Worm (Caenorhabditis elegans) whole organism, L1 larva: ENCODE data around the gene C07G1.6.

Experiments used
- alr-1 ChIP-seq: fragments of 200-800 bp; sonication (Bioruptor generic); optimal IDR thresholded peaks from 2 replicates; lab custom pipeline; 2018; ENCODE audit warnings: borderline replicate concordance, mild to moderate bottlenecking, missing genetic modification characterization, missing compliant biosample characterization
- ceh-63 ChIP-seq: fragments of 200-800 bp; sonication (Bioruptor generic); optimal IDR thresholded peaks from 2 replicates; lab custom pipeline; 2018; ENCODE audit warnings: mild to moderate bottlenecking, missing genetic modification characterization, missing compliant biosample characterization
- ceh-8 ChIP-seq: fragments of 200-800 bp; sonication (Bioruptor generic); optimal IDR thresholded peaks from 2 replicates; lab custom pipeline; 2018; ENCODE audit warnings: mild to moderate bottlenecking, missing genetic modification characterization, moderate library complexity, missing compliant biosample characterization
- ceh-90 ChIP-seq: sonication (generic microtip); optimal IDR thresholded peaks from 2 replicates; lab custom pipeline; 2016; ENCODE audit warnings: missing genetic modification characterization, missing compliant biosample characterization
- elt-2 ChIP-seq: sonication (generic microtip); optimal IDR thresholded peaks from 2 replicates; lab custom pipeline; 2016; ENCODE audit warnings: missing genetic modification characterization, mild to moderate bottlenecking, inconsistent platforms, missing compliant biosample characterization, missing genetic modification reagents
- elt-3 ChIP-seq, 6 experiments: fragments of 150-350 bp in 1 of 6; sonication (generic microtip); optimal IDR thresholded peaks; 2 replicates each; lab custom pipeline; 2017 to 2018; ENCODE audit warnings: missing biosample characterization in 6 of 6, missing genetic modification characterization in 6 of 6, inconsistent platforms in 1 of 6
- ets-5 ChIP-seq: fragments of 200-800 bp; sonication (Bioruptor generic); IDR thresholded peaks from 2 replicates; pipeline ENCODE4 v1.3.6; 2022; ENCODE audit warnings: missing genetic modification characterization, missing compliant biosample characterization
- fkh-8 ChIP-seq: sonication (generic microtip); optimal IDR thresholded peaks from 2 replicates; lab custom pipeline; 2016; ENCODE audit warnings: mild to moderate bottlenecking, missing genetic modification characterization, missing compliant biosample characterization
- fos-1 ChIP-seq: fragments of 150-350 bp; optimal IDR thresholded peaks from 2 replicates; lab custom pipeline; 2014; ENCODE audit warnings: missing biosample characterization, missing genetic modification characterization
- hpl-2 ChIP-seq: fragments of 150-350 bp; optimal IDR thresholded peaks from 2 replicates; lab custom pipeline; 2014; ENCODE audit warnings: missing biosample characterization, missing genetic modification reagents, missing genetic modification characterization
- lir-3 ChIP-seq: sonication (generic microtip); optimal IDR thresholded peaks from 2 replicates; lab custom pipeline; 2016; ENCODE audit warnings: mild to moderate bottlenecking, missing genetic modification characterization, moderate library complexity, missing compliant biosample characterization; ENCODE audit not compliant: poor library complexity
- nhr-71 ChIP-seq: sonication (generic microtip); optimal IDR thresholded peaks from 2 replicates; lab custom pipeline; 2016; ENCODE audit warnings: mild to moderate bottlenecking, missing genetic modification characterization, moderate library complexity, missing compliant biosample characterization
- skn-1 ChIP-seq: fragments of 150-350 bp; optimal IDR thresholded peaks from 2 replicates; lab custom pipeline; 2014; ENCODE audit warnings: missing biosample characterization, missing genetic modification characterization
- snpc-4 ChIP-seq: fragments of 150-350 bp; optimal IDR thresholded peaks from 2 replicates; lab custom pipeline; 2014; ENCODE audit warnings: missing biosample characterization, missing genetic modification characterization
- tlp-1 ChIP-seq: fragments of 150-350 bp; optimal IDR thresholded peaks from 2 replicates; lab custom pipeline; 2014; ENCODE audit warnings: missing biosample characterization, missing genetic modification characterization
- xbp-1 ChIP-seq: sonication (generic microtip); optimal IDR thresholded peaks from 2 replicates; lab custom pipeline; 2016; ENCODE audit warnings: missing genetic modification characterization, missing compliant biosample characterization
- zag-1 ChIP-seq: fragments of 150-350 bp; optimal IDR thresholded peaks from 2 replicates; lab custom pipeline; 2014; ENCODE audit warnings: missing biosample characterization, missing genetic modification characterization
- ztf-4 ChIP-seq: fragments of 150-350 bp; optimal IDR thresholded peaks from 2 replicates; lab custom pipeline; 2014; ENCODE audit warnings: missing biosample characterization, missing genetic modification characterization

Gene C07G1.6

ce11 chrIV:8164515-8164914, 45.7 kb downstream of the C07G1.6 start:
- no peak for TF ChIP-seq xbp-1
- no peak for TF ChIP-seq alr-1 (tag; lab: Kevin White, UChicago)
- no peak for TF ChIP-seq snpc-4 (tag; lab: Kevin White, UChicago)
- TF ChIP-seq ztf-4 (tag; lab: Kevin White, UChicago): no peak
- TF ChIP-seq skn-1: no peak
- no peak for TF ChIP-seq ceh-63
- no peak for TF ChIP-seq lir-3 (tag; lab: Kevin White, UChicago)
- TF ChIP-seq nhr-71 (tag; lab: Kevin White, UChicago): no peak
- no peak for TF ChIP-seq elt-3 (tag; optimal IDR thresholded peaks at IDR 0.05; lab: Kevin White, UChicago)
- no peak for TF ChIP-seq hpl-2 (GFP tag; lab: Kevin White, UChicago)
- TF ChIP-seq fkh-8 (tag; lab: Kevin White, UChicago): no peak

DNA sequence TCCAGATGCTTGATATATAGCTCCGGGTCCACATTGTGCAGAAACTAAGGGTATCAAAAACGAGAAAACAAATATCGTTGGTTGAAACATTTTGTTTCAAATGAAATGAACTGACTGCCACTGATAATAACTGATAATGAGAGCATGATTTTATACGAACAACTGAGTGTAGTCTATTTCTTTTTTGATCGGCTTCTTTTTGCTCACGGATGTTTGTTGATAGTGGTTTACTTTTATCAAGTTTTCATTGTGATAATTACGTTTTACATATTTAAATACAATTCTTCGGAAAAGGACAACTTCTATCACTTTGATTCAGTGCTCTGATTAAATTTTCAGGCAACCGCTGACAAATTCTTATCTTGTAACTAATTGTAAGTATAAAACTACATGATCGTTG, 46.5 kb downstream of the C07G1.6 start, which contains the start of gene clec-51:
Gene clec-51 (minus strand): TSS at position 114 of the 400 bp plus-strand sequence.
- TF ChIP-seq ceh-90 (tag; lab: Kevin White, UChicago): no peak
- TF ChIP-seq elt-2 (tag; lab: Kevin White, UChicago): peak; percentile 92
- no peak for TF ChIP-seq fos-1
- no peak for TF ChIP-seq ets-5 (GFP tag; lab: Robert Waterston, UW)

DNA sequence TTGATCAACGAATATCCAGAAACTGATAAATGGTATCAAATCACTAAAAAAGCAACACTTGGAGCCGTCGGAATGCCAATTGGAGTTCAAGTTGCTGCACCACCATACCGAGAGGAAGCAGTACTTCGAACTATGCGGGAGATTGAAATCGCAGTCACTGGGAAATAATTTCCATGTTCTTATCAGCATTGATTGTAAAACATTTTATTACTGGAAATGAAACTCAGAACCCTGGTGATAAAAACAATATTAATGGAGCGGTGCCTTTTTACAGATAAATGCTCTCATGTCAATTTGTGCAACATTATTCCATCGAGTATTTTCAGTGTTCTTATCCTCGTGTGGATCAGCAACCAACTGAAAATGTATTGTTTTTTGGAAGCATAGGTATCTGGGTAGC, 48.4 kb downstream of the C07G1.6 start:
- TF ChIP-seq tlp-1 (tag; lab: Kevin White, UChicago) (peak; percentile 9), elt-2 (tag; lab: Kevin White, UChicago) (peak; percentile 37), ceh-8 (GFP tag; lab: Kevin White, UChicago) (no peak)

DNA sequence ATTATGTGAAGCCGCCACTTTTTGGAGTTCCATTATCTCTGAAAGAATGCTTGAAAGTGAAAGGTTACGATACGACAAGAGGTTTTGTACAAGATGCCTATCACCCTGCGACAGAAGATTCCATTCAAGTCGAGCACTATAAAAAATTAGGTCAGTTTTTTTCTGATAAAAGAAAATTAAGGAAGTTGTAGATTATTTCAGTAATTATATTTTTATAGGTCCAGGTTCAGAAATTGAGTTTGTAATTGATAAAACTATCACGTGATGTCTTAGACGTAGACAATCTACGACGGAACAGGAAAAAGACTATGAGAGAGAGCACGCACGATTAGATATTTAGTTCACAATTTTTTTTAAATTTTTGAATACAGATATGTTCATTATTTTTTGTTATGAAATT, 50.2 kb downstream of the C07G1.6 start:
- no peak for TF ChIP-seq zag-1 (tag; lab: Kevin White, UChicago)
- peak; percentile 61 for TF ChIP-seq elt-2 (tag; lab: Kevin White, UChicago)
